Fruit fly (Drosophila melanogaster) whole organism, prepupa: ENCODE data around the gene Alp12.

ENCODE experiments used
- CG3032 ChIP-seq: fragments of 200-800 bp; optimal IDR thresholded peaks from 2 replicates; lab custom pipeline; 2019; ENCODE audit warnings: missing biosample characterization, mild to moderate bottlenecking, missing genetic modification characterization, moderate library complexity
- Ets96B ChIP-seq: fragments of 200-800 bp; optimal IDR thresholded peaks from 2 replicates; lab custom pipeline; 2019; ENCODE audit warnings: missing biosample characterization, mild to moderate bottlenecking, missing genetic modification characterization, moderate library complexity
- Gug ChIP-seq: fragments of 200-800 bp; sonication (Bioruptor generic); IDR thresholded peaks from 2 replicates; pipeline ENCODE4 v1.3.6; 2022; ENCODE audit warnings: missing biosample characterization, missing genetic modification characterization
- Sox102F ChIP-seq: fragments of 200-800 bp; sonication (Bioruptor generic); optimal IDR thresholded peaks from 2 replicates; lab custom pipeline; 2016; ENCODE audit warnings: missing biosample characterization, mild to moderate bottlenecking, missing genetic modification characterization
- net ChIP-seq: fragments of 200-800 bp; sonication (Bioruptor generic); optimal IDR thresholded peaks from 3 replicates; lab custom pipeline; 2016; ENCODE audit warnings: missing biosample characterization, missing genetic modification characterization
- ss ChIP-seq, 2 experiments: fragments of 200-800 bp; sonication (Bioruptor generic); optimal IDR thresholded peaks; 2 replicates in 1 of 2; 3 replicates in 1 of 2; lab custom pipeline; 2017 to 2018; ENCODE audit warnings: mild to moderate bottlenecking in 2 of 2, missing biosample characterization in 2 of 2, missing genetic modification characterization in 2 of 2, moderate library complexity in 1 of 2

DNA sequence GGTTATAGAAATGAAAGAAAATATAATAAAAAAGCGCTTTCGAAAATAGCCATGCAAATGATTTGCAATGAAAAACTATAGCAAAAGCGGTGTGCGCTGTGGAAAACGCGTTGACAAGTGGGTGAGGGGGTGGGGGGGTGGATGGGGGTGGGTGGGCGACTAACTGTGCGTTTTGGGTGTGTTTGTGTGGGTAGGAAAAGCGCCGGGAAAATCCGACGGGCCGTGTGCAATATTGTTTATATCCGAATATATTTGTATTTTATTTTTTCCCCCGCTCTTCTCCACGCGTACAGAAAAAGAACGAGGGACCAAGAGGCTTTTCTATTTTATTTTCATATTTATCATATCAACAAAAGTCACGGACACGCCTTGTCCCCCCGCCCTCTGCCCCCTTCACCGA is 17.4 kb upstream of the Alp12 start:
- TF ChIP-seq Sox102F (GFP tag; lab: Kevin White, UChicago) (no peak), CG3032 (no peak), Gug (GFP tag; lab: Robert Waterston, UW) (no peak), ss (GFP tag; optimal IDR thresholded peaks at IDR 0.05; lab: Kevin White, UChicago) (no peak), net (no peak), Ets96B (tag; lab: Kevin White, UChicago) (no peak)
